Worm (Caenorhabditis elegans) whole organism, midembryonic: ENCODE data around the gene fbxa-100.

Experiments
- T22C8.4 ChIP-seq: fragments of 200-800 bp; sonication (Bioruptor generic); IDR thresholded peaks from 2 replicates; pipeline ENCODE4 v1.3.6; 2022; ENCODE audit warnings: missing genetic modification characterization, missing compliant biosample characterization
- cog-1 ChIP-seq: sonication (generic microtip); optimal IDR thresholded peaks from 2 replicates; lab custom pipeline; 2016; ENCODE audit warnings: missing genetic modification characterization, missing compliant biosample characterization
- flt-1 ChIP-seq: fragments of 200-800 bp; sonication (Bioruptor generic); IDR thresholded peaks from 2 replicates; pipeline ENCODE4 v1.3.6; 2022; ENCODE audit warnings: missing genetic modification characterization, missing compliant biosample characterization
- klf-2 ChIP-seq: fragments of 200-800 bp; sonication (Bioruptor generic); conservative IDR thresholded peaks from 2 replicates; pipeline ENCODE4 v1.3.6; 2022; ENCODE audit warnings: missing genetic modification reagents, missing genetic modification characterization, missing compliant biosample characterization
- med-1 ChIP-seq: sonication (generic microtip); optimal IDR thresholded peaks from 2 replicates; lab custom pipeline; 2017; ENCODE audit warnings: missing genetic modification characterization, mild to moderate bottlenecking, missing compliant biosample characterization, antibody characterized with exemption, missing genetic modification reagents; ENCODE audit not compliant: insufficient read depth
- ref-1 ChIP-seq: fragments of 200-800 bp; sonication (Bioruptor generic); conservative IDR thresholded peaks from 2 replicates; pipeline ENCODE4 v1.3.6; 2022; ENCODE audit warnings: missing genetic modification reagents, missing genetic modification characterization, missing compliant biosample characterization
- tab-1 ChIP-seq: fragments of 200-800 bp; sonication (Bioruptor generic); IDR thresholded peaks from 2 replicates; pipeline ENCODE4 v1.3.6; 2022; ENCODE audit warnings: missing genetic modification characterization, missing compliant biosample characterization
- ztf-23 ChIP-seq: fragments of 200-800 bp; sonication (Bioruptor generic); IDR thresholded peaks from 2 replicates; pipeline ENCODE4 v1.3.6; 2022; ENCODE audit warnings: missing genetic modification reagents, missing genetic modification characterization, missing compliant biosample characterization
- ztf-29 ChIP-seq: fragments of 200-800 bp; sonication (Bioruptor generic); IDR thresholded peaks from 2 replicates; pipeline ENCODE4 v1.3.6; 2022; ENCODE audit warnings: missing genetic modification reagents, missing genetic modification characterization, missing compliant biosample characterization

Gene fbxa-100

DNA sequence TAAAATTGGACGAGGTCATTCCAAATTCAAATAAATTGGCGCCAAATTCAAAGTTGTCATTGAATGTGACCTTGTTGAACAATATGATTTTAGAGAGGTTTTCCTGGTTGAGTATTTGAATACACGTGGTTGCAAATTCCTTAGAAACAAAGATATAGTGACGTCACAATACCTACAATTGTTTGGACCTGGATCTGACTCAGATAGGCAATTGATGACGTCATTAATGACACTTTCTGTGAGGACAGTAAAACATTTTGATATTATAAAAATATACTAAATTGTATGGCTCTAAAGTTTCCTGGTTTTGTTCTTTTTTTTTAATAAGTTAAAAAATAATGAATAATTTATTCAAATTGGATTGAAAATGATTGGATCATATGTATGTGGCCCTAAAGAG, 20.5 kb downstream of the fbxa-100 start:
- TF ChIP-seq ztf-23 (GFP tag; lab: Robert Waterston, UW): no peak
- no peak for TF ChIP-seq cog-1 (tag; lab: Kevin White, UChicago)
- no peak for TF ChIP-seq tab-1 (GFP tag; lab: Robert Waterston, UW)
- TF ChIP-seq ztf-29: no peak

DNA sequence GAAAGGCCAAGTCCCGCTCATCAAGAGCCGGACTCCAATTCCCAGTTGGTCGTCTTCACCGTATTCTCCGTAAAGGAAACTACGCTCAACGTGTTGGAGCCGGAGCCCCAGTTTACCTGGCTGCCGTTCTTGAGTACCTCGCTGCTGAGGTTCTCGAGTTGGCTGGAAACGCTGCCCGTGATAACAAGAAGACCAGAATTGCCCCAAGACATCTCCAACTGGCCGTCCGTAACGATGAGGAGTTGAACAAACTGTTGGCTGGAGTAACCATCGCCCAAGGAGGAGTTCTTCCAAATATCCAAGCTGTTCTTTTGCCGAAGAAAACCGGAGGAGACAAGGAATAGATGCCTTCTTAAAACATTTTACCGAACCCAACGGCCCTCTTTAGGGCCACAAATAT, 21.0 kb downstream of the fbxa-100 start:
- peak; percentile 25 for TF ChIP-seq flt-1 (GFP tag; lab: Robert Waterston, UW)

DNA sequence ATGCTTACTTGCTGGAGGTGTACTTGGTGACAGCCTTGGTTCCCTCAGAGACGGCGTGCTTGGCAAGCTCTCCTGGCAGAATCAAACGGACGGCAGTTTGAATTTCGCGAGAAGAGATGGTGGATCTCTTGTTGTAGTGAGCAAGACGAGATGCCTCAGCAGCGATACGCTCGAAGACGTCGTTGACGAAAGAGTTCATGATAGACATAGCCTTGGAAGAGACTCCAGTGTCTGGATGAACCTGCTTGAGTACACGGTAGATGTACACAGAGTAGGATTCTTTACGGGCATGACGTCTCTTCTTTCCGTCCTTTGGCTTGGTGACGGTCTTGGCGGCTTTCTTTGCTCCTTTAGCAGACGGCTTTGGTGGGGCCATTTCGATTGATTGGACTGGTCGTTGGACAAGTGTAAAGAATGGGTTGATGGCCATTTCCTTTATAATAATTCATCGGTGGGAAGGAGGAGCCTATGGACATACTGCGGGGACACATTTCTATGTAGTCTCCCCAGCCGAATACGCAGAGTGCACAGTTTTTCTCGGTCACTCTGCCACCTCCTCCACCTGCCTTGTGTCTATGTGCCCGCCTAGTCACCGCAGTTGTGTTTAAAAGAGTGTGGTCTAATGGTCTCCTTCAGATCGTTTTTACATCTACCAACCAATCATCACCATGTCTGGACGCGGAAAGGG, 21.6 kb downstream of the fbxa-100 start, which contains the start of the genes his-4 and his-3:
his-4 (minus strand) TSS at position 376 of the 688 bp plus-strand sequence.
his-3 (plus strand) TSS at position 669 of the 688 bp plus-strand sequence.
- TF ChIP-seq flt-1 (GFP tag; lab: Robert Waterston, UW) (peak; percentile 64; the same call in 1 of the 2 replicates), ref-1 (GFP tag; lab: Robert Waterston, UW) (0 out of 2 replicates have a peak, but pooled peaks have one; percentile 7), ztf-29 (peak; percentile 76), cog-1 (tag; lab: Kevin White, UChicago) (peak; percentile 31), T22C8.4 (GFP tag; lab: Robert Waterston, UW) (peak; percentile 12; the same call in 1 of the 2 replicates)

DNA sequence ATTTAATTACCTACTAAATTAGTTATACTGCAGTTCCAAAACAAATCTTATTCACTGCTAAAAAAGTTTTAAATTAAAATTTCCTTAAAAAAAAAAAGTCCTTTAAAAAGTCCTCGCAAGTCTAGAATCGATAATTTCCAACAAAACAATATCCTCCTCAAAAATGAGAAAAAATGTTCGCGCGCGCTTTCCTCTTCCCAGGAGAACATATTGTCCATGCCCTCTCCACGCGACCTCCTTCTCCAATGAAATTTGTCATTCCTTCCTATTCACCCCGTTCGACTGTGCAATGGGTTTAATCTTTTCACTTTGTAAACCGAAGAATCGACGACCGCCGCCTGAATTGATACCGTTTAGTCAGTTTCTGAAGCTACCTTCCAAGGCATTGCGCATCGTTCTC, 25.7 kb downstream of the fbxa-100 start, which contains the start of gene T10C6.10:
T10C6.10 (plus strand) TSS at position 248 of the 400 bp plus-strand sequence.
- TF ChIP-seq tab-1 (GFP tag; lab: Robert Waterston, UW) (no peak), T22C8.4 (GFP tag; lab: Robert Waterston, UW) (no peak), ztf-29 (no peak), klf-2 (GFP tag; lab: Robert Waterston, UW) (no peak), flt-1 (GFP tag; lab: Robert Waterston, UW) (no peak), cog-1 (tag; lab: Kevin White, UChicago) (no peak), med-1 (no peak), ztf-23 (GFP tag; lab: Robert Waterston, UW) (no peak), ref-1 (GFP tag; lab: Robert Waterston, UW) (no peak)

DNA sequence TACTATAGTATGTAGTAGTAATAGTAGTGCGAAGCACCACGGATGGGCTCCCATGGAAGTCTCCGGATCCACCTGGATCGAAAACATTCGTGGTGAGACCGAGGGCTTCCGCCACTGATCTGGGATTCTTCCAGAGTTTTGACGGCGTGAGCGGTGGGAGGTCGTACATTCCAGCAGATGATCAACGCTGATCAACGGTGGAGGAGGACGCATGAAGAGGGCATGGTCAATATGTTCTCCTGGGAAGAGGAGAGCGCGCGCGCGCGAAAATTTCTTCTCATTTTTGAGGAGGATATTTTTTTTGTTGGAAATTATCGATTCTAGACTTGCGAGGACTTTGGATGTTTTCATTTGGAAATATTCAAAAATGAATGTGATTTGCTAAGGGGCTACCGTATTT, 28.4 kb downstream of the fbxa-100 start:
- TF ChIP-seq flt-1 (GFP tag; lab: Robert Waterston, UW) (no peak), tab-1 (GFP tag; lab: Robert Waterston, UW) (no peak), ztf-23 (GFP tag; lab: Robert Waterston, UW) (no peak), T22C8.4 (GFP tag; lab: Robert Waterston, UW) (no peak), klf-2 (GFP tag; lab: Robert Waterston, UW) (no peak), cog-1 (tag; lab: Kevin White, UChicago) (no peak)

DNA sequence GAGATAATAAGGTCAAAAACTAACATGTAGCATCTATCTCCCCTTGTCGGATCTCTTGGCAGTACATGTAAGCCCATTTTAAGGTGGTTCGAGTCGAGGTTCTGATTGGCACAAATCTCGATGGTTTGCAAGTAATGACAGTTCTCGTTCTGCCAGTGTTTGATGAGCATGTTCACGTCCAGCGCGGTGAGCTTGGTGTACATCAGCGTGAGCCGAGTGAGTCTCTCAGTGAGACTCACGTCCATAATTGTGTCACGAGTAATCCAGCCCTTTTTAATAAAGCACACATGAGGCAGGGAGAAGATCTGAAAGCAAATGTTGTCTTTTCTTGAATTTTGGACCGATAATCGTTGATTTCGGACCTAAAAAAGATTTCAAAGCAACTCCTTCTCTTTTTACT, 29.1 kb downstream of the fbxa-100 start, which contains the start of gene T10C6.16:
T10C6.16 (minus strand) TSS at position 245 of the 400 bp plus-strand sequence.
- TF ChIP-seq ztf-23 (GFP tag; lab: Robert Waterston, UW) (no peak), med-1 (no peak), ref-1 (GFP tag; lab: Robert Waterston, UW) (no peak), ztf-29 (no peak), T22C8.4 (GFP tag; lab: Robert Waterston, UW) (no peak), flt-1 (GFP tag; lab: Robert Waterston, UW) (no peak), tab-1 (GFP tag; lab: Robert Waterston, UW) (no peak)

DNA sequence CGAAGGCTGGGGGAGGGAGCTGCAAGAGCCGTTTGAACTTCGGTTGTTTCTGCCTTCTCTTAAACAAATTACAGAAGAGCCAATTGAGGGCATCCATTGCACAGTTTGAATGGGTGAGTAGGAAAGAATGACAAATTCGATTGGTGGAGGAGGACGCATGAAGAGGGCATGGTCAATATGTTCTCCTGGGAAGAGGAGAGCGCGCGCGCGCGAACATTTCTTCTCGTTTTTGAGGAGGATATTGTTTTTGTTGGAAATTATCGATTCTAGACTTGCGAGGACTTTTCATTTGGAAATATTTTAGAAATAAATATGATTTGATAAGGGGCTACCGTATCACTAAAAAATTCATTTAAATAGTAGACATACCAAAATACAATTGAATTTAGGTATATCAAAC, 30.3 kb downstream of the fbxa-100 start, which contains the start of gene T10C6.7:
T10C6.7 (minus strand) TSS at position 143 of the 400 bp plus-strand sequence.
- TF ChIP-seq cog-1 (tag; lab: Kevin White, UChicago) (no peak), ztf-29 (no peak), med-1 (no peak), T22C8.4 (GFP tag; lab: Robert Waterston, UW) (no peak), klf-2 (GFP tag; lab: Robert Waterston, UW) (no peak)

DNA sequence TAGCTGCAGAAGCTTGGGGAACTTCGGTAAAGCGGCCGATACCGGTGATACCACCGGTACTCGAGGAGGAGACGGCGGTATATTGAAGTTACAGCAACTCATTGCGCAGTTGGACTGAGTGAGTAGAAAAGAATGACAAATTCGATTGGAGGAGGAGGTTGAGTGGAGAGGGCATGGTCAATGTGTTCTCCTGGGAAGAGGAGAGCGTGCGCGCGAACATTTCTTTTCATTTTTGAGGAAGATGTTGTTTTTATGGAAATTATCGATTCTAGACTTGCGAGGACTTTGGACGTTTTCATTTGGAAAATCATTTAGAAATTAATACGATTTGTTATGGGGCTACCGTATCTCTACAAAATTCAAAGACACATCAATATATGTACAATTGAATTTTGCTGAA, 32.7 kb downstream of the fbxa-100 start:
- TF ChIP-seq tab-1 (GFP tag; lab: Robert Waterston, UW) (no peak), ref-1 (GFP tag; lab: Robert Waterston, UW) (no peak), flt-1 (GFP tag; lab: Robert Waterston, UW) (no peak), klf-2 (GFP tag; lab: Robert Waterston, UW) (no peak), cog-1 (tag; lab: Kevin White, UChicago) (no peak), ztf-23 (GFP tag; lab: Robert Waterston, UW) (no peak), med-1 (no peak), T22C8.4 (GFP tag; lab: Robert Waterston, UW) (no peak), ztf-29 (no peak)

DNA sequence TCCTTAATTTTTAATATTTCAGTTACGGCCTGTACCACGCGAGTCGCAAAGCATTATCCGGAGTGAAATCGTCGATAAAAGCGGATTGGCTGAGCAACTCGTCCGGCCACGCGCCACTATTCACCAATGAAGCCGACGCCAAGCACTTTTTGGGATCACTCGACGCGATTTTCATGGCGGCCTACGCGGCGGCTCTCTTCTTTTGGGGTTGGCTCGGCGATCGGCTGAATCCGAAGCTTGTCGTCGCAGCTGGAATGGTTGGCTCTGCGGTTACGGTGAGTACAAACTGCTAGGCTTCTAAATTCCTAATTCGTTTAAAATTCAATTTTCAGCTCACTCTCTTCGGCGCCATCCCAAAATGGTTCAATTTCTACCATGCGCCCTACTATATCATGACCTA, 37.0 kb downstream of the fbxa-100 start:
- TF ChIP-seq tab-1 (GFP tag; lab: Robert Waterston, UW): 0 out of 2 replicates have a peak, but pooled peaks have one; percentile 39
- TF ChIP-seq T22C8.4 (GFP tag; lab: Robert Waterston, UW): no peak

DNA sequence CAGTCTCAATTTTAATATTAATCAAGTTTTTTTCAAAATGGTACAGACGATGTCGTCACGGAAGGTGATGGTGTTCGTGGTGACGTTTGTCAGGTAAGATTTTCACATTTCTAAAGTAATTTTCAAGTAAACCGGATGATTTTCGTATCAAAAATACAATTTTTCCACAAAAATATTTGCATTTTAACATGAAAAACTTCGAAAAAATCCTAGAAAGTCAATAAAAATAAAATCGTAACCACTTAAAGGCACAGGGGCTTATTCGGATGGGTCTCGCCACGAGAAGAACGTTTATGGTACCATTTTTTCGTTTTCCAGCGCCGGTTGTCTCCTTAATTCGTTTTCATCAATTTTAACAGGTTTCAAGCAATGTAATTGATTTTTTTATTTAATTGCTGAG, 37.6 kb downstream of the fbxa-100 start, which contains the start of gene T10C6.6:
T10C6.6 (plus strand) TSS at position 27 of the 400 bp plus-strand sequence.
- TF ChIP-seq med-1: no peak
- TF ChIP-seq T22C8.4 (GFP tag; lab: Robert Waterston, UW): no peak
- TF ChIP-seq klf-2 (GFP tag; lab: Robert Waterston, UW): no peak
- TF ChIP-seq ref-1 (GFP tag; lab: Robert Waterston, UW): no peak
- no peak for TF ChIP-seq ztf-23 (GFP tag; lab: Robert Waterston, UW)
- no peak for TF ChIP-seq ztf-29
- TF ChIP-seq cog-1 (tag; lab: Kevin White, UChicago): no peak
- no peak for TF ChIP-seq flt-1 (GFP tag; lab: Robert Waterston, UW)
- no peak for TF ChIP-seq tab-1 (GFP tag; lab: Robert Waterston, UW)
